Fruit fly (Drosophila melanogaster) whole organism, embryonic: ENCODE data around the gene CG6441.

ENCODE experiments used
- Asciz ChIP-seq: fragments of 200-800 bp; sonication (Bioruptor generic); optimal IDR thresholded peaks from 2 replicates; lab custom pipeline; 2017; ENCODE audit warnings: missing biosample characterization, mild to moderate bottlenecking, missing genetic modification characterization, missing genetic modification reagents
- CG1529 ChIP-seq: fragments of 200-800 bp; sonication (Bioruptor generic); optimal IDR thresholded peaks from 3 replicates; lab custom pipeline; 2018; ENCODE audit warnings: missing biosample characterization, missing genetic modification characterization
- CG2202 ChIP-seq: fragments of 200-800 bp; sonication (Bioruptor generic); optimal IDR thresholded peaks from 2 replicates; lab custom pipeline; 2018; ENCODE audit warnings: missing biosample characterization, mild to moderate bottlenecking, missing genetic modification characterization
- CG4404 ChIP-seq: fragments of 200-800 bp; sonication (Bioruptor generic); IDR thresholded peaks from 2 replicates; pipeline ENCODE4 v1.3.6; 2022; ENCODE audit warnings: missing biosample characterization, missing genetic modification characterization
- CG4707 ChIP-seq: fragments of 200-800 bp; sonication (Bioruptor generic); optimal IDR thresholded peaks from 2 replicates; lab custom pipeline; 2018; ENCODE audit warnings: missing biosample characterization, mild to moderate bottlenecking, missing genetic modification characterization, moderate library complexity
- D ChIP-seq, 2 experiments: fragments of 200-800 bp in 1 of 2; fragments of >200 bp in 1 of 2; sonication (Bioruptor generic) in 1 of 2; optimal IDR thresholded peaks; 2 replicates in 1 of 2; 3 replicates in 1 of 2; lab custom pipeline; 2017; ENCODE audit warnings: mild to moderate bottlenecking in 1 of 2, missing biosample characterization in 1 of 2, missing genetic modification characterization in 1 of 2, missing genetic modification reagents in 1 of 2
- Drgx ChIP-seq: fragments of 200-800 bp; sonication (Bioruptor generic); IDR thresholded peaks from 2 replicates; pipeline ENCODE4 v1.3.6; 2022; ENCODE audit warnings: missing biosample characterization, missing genetic modification characterization
- ham ChIP-seq: fragments of 200-800 bp; sonication (Bioruptor generic); IDR thresholded peaks from 2 replicates; pipeline ENCODE4 v1.3.6; 2022; ENCODE audit warnings: missing biosample characterization, missing genetic modification characterization
- tna ChIP-seq: fragments of 200-800 bp; sonication (Bioruptor generic); IDR thresholded peaks from 2 replicates; pipeline ENCODE4 v1.3.6; 2022; ENCODE audit warnings: missing biosample characterization, missing genetic modification characterization; ENCODE audit not compliant: partially characterized antibody

- TF ChIP-seq Asciz: no peak
- TF ChIP-seq CG1529: no peak
- TF ChIP-seq CG4404: no peak
- TF ChIP-seq CG4707 (GFP tag; lab: Kevin White, UChicago): no peak
- TF ChIP-seq CG2202 (tag; lab: Kevin White, UChicago): no peak
- no peak for TF ChIP-seq tna (GFP tag; lab: Robert Waterston, UW)
- TF ChIP-seq D (optimal IDR thresholded peaks at IDR 0.05; lab: Kevin White, UChicago): no peak
- no peak for TF ChIP-seq D (GFP tag; optimal IDR thresholded peaks at IDR 0.05; lab: Kevin White, UChicago)
- no peak for TF ChIP-seq ham (GFP tag; lab: Robert Waterston, UW)
- no peak for TF ChIP-seq Drgx (GFP tag; lab: Robert Waterston, UW)
Measured at dm6 chr2L:7427067-7427785, 47.3 kb upstream of the CG6441 start.
